Fruit fly (Drosophila melanogaster) whole organism, embryonic: ENCODE data around the gene ldbr.

Source experiments
- Aef1 ChIP-seq: fragments of 200-800 bp; sonication (Bioruptor generic); IDR thresholded peaks from 3 replicates; pipeline ENCODE4 v1.3.6; 2022; ENCODE audit warnings: missing biosample characterization, missing genetic modification characterization
- Bdp1 ChIP-seq: fragments of 200-800 bp; sonication (Bioruptor generic); optimal IDR thresholded peaks from 3 replicates; lab custom pipeline; 2016; ENCODE audit warnings: missing biosample characterization, missing genetic modification characterization
- CG10979 ChIP-seq: fragments of 200-800 bp; sonication (Bioruptor generic); optimal IDR thresholded peaks from 2 replicates; lab custom pipeline; 2018; ENCODE audit warnings: missing biosample characterization, mild to moderate bottlenecking, missing genetic modification characterization, moderate library complexity
- CG11093 ChIP-seq: fragments of 200-800 bp; sonication (Bioruptor generic); IDR thresholded peaks from 3 replicates; pipeline ENCODE4 v1.3.6; 2022; ENCODE audit warnings: missing biosample characterization, missing genetic modification characterization
- CG11504 ChIP-seq: fragments of 200-800 bp; sonication (Bioruptor generic); optimal IDR thresholded peaks from 3 replicates; lab custom pipeline; 2019; ENCODE audit warnings: missing biosample characterization, mild to moderate bottlenecking, missing genetic modification characterization, moderate library complexity
- CG15696 ChIP-seq: fragments of 200-800 bp; sonication (Bioruptor generic); optimal IDR thresholded peaks from 2 replicates; lab custom pipeline; 2019; ENCODE audit warnings: missing biosample characterization, mild to moderate bottlenecking, missing genetic modification characterization, moderate library complexity
- CG2120 ChIP-seq: fragments of 200-800 bp; sonication (Bioruptor generic); optimal IDR thresholded peaks from 3 replicates; lab custom pipeline; 2016; ENCODE audit warnings: missing biosample characterization, missing genetic modification characterization
- CG2678 ChIP-seq: fragments of 200-800 bp; sonication (Bioruptor generic); optimal IDR thresholded peaks from 3 replicates; lab custom pipeline; 2019; ENCODE audit warnings: missing biosample characterization, mild to moderate bottlenecking, missing genetic modification characterization, moderate library complexity
- CG2875 ChIP-seq: fragments of 200-800 bp; sonication (Bioruptor generic); optimal IDR thresholded peaks from 2 replicates; lab custom pipeline; 2017; ENCODE audit warnings: missing biosample characterization, mild to moderate bottlenecking, missing genetic modification characterization, missing genetic modification reagents
- CG33213 ChIP-seq: fragments of 200-800 bp; sonication (Bioruptor generic); optimal IDR thresholded peaks from 3 replicates; lab custom pipeline; 2016; ENCODE audit warnings: missing biosample characterization, missing genetic modification characterization
- CG3838 ChIP-seq: fragments of 200-800 bp; sonication (Bioruptor generic); optimal IDR thresholded peaks from 3 replicates; lab custom pipeline; 2016; ENCODE audit warnings: missing biosample characterization, missing genetic modification characterization
- CG5953 ChIP-seq: fragments of 200-800 bp; sonication (Bioruptor generic); IDR thresholded peaks from 2 replicates; pipeline ENCODE4 v1.3.6; 2022; ENCODE audit warnings: missing biosample characterization, missing genetic modification characterization
- CG7357 ChIP-seq: fragments of 200-800 bp; sonication (Bioruptor generic); IDR thresholded peaks from 3 replicates; pipeline ENCODE4 v1.3.6; 2022; ENCODE audit warnings: missing biosample characterization, missing genetic modification characterization
- CG7786 ChIP-seq: fragments of 200-800 bp; sonication (Bioruptor generic); optimal IDR thresholded peaks from 2 replicates; lab custom pipeline; 2016; ENCODE audit warnings: missing biosample characterization, missing genetic modification characterization
- CG8944 ChIP-seq: fragments of 200-800 bp; sonication (Bioruptor generic); optimal IDR thresholded peaks from 3 replicates; lab custom pipeline; 2016; ENCODE audit warnings: missing biosample characterization, missing genetic modification characterization
- CG9817 ChIP-seq: fragments of 200-800 bp; sonication (Bioruptor generic); optimal IDR thresholded peaks from 2 replicates; lab custom pipeline; 2018; ENCODE audit warnings: missing biosample characterization, mild to moderate bottlenecking, missing genetic modification characterization, moderate library complexity
- Dad ChIP-seq: fragments of 200-800 bp; sonication (Bioruptor generic); optimal IDR thresholded peaks from 3 replicates; lab custom pipeline; 2016; ENCODE audit warnings: missing biosample characterization, missing genetic modification characterization
- Dip3 ChIP-seq: fragments of 200-800 bp; sonication (Bioruptor generic); optimal IDR thresholded peaks from 3 replicates; lab custom pipeline; 2016; ENCODE audit warnings: missing biosample characterization, missing genetic modification characterization
- E2f2 ChIP-seq: fragments of 200-800 bp; sonication (Bioruptor generic); IDR thresholded peaks from 2 replicates; pipeline ENCODE4 v1.3.6; 2022; ENCODE audit warnings: missing biosample characterization, missing genetic modification characterization
- Ets65A ChIP-seq: fragments of 200-800 bp; sonication (Bioruptor generic); peaks from one replicate; lab custom pipeline; 2016; ENCODE audit warnings: missing biosample characterization, missing genetic modification characterization
- Fer1 ChIP-seq: fragments of 200-800 bp; sonication (Bioruptor generic); optimal IDR thresholded peaks from 2 replicates; lab custom pipeline; 2017; ENCODE audit warnings: missing biosample characterization, mild to moderate bottlenecking, missing genetic modification characterization
- GATAe ChIP-seq: fragments of 200-800 bp; sonication (Bioruptor generic); conservative IDR thresholded peaks from 2 replicates; pipeline ENCODE4 v1.3.6; 2022; ENCODE audit warnings: missing biosample characterization, missing genetic modification characterization
- H15 ChIP-seq: fragments of 200-800 bp; sonication (Bioruptor generic); IDR thresholded peaks from 3 replicates; pipeline ENCODE4 v1.3.6; 2022; ENCODE audit warnings: missing biosample characterization, missing genetic modification characterization
- Hsf ChIP-seq: fragments of 200-800 bp; sonication (Bioruptor generic); optimal IDR thresholded peaks from 3 replicates; lab custom pipeline; 2016; ENCODE audit warnings: missing biosample characterization, missing genetic modification characterization
- Opbp ChIP-seq: fragments of 200-800 bp; sonication (Bioruptor generic); IDR thresholded peaks from 3 replicates; pipeline ENCODE4 v1.3.6; 2022; ENCODE audit warnings: missing biosample characterization, missing genetic modification characterization; ENCODE audit not compliant: partially characterized antibody
- Sin3A ChIP-seq: fragments of >200 bp; optimal IDR thresholded peaks from 2 replicates; lab custom pipeline; 2018
- Xrp1 ChIP-seq: fragments of 200-800 bp; sonication (Bioruptor generic); IDR thresholded peaks from 2 replicates; pipeline ENCODE4 v1.3.6; 2022; ENCODE audit warnings: missing biosample characterization, missing genetic modification characterization
- YL-1 ChIP-seq: fragments of 200-800 bp; sonication (Bioruptor generic); optimal IDR thresholded peaks from 3 replicates; lab custom pipeline; 2017; ENCODE audit warnings: missing biosample characterization, mild to moderate bottlenecking, missing genetic modification characterization
- abd-A ChIP-seq: fragments of 200-800 bp; sonication (Bioruptor generic); optimal IDR thresholded peaks from 3 replicates; lab custom pipeline; 2019; ENCODE audit warnings: missing biosample characterization, mild to moderate bottlenecking, missing genetic modification characterization, moderate library complexity
- bab2 ChIP-seq: fragments of 200-800 bp; sonication (Bioruptor generic); optimal IDR thresholded peaks from 2 replicates; lab custom pipeline; 2016; ENCODE audit warnings: missing biosample characterization, missing genetic modification characterization
- bcd ChIP-seq: fragments of 200-800 bp; sonication (Bioruptor generic); optimal IDR thresholded peaks from 2 replicates; lab custom pipeline; 2017; ENCODE audit warnings: missing biosample characterization, mild to moderate bottlenecking, missing genetic modification characterization
- btn ChIP-seq: fragments of 200-800 bp; sonication (Bioruptor generic); optimal IDR thresholded peaks from 2 replicates; lab custom pipeline; 2016; ENCODE audit warnings: missing biosample characterization, missing genetic modification characterization
- caup ChIP-seq: fragments of 200-800 bp; sonication (Bioruptor generic); optimal IDR thresholded peaks from 3 replicates; lab custom pipeline; 2017; ENCODE audit warnings: missing biosample characterization, mild to moderate bottlenecking, missing genetic modification characterization, moderate library complexity; ENCODE audit not compliant: severe bottlenecking
- dati ChIP-seq: fragments of 200-800 bp; sonication (Bioruptor generic); IDR thresholded peaks from 2 replicates; pipeline ENCODE4 v1.3.6; 2022; ENCODE audit warnings: missing biosample characterization, missing genetic modification characterization
- dmrt99B ChIP-seq: fragments of 200-800 bp; sonication (Bioruptor generic); optimal IDR thresholded peaks from 2 replicates; lab custom pipeline; 2018; ENCODE audit warnings: missing biosample characterization, mild to moderate bottlenecking, missing genetic modification characterization, moderate library complexity
- dpn ChIP-seq, 2 experiments: fragments of 200-800 bp; sonication (Bioruptor generic); optimal IDR thresholded peaks; 3 replicates each; lab custom pipeline; 2016; ENCODE audit warnings: missing biosample characterization in 2 of 2, missing genetic modification characterization in 2 of 2
- dysf ChIP-seq: fragments of 200-800 bp; sonication (Bioruptor generic); IDR thresholded peaks from 3 replicates; pipeline ENCODE4 v1.3.6; 2022; ENCODE audit warnings: missing biosample characterization, missing genetic modification characterization
- en ChIP-seq: fragments of 200-800 bp; sonication (Bioruptor generic); optimal IDR thresholded peaks from 2 replicates; lab custom pipeline; 2016; ENCODE audit warnings: missing biosample characterization, missing genetic modification characterization
- ind ChIP-seq: fragments of 200-800 bp; sonication (Bioruptor generic); optimal IDR thresholded peaks from 3 replicates; lab custom pipeline; 2016; ENCODE audit warnings: missing biosample characterization, missing genetic modification characterization
- kay ChIP-seq: fragments of 200-800 bp; sonication (Bioruptor generic); optimal IDR thresholded peaks from 2 replicates; lab custom pipeline; 2016; ENCODE audit warnings: missing biosample characterization, missing genetic modification characterization
- knrl ChIP-seq: fragments of 200-800 bp; sonication (Bioruptor generic); IDR thresholded peaks from 3 replicates; pipeline ENCODE4 v1.3.6; 2022; ENCODE audit warnings: missing biosample characterization, missing genetic modification characterization; ENCODE audit not compliant: partially characterized antibody
- lbe ChIP-seq: fragments of 200-800 bp; sonication (Bioruptor generic); optimal IDR thresholded peaks from 2 replicates; lab custom pipeline; 2016; ENCODE audit warnings: missing biosample characterization, mild to moderate bottlenecking, missing genetic modification characterization
- pzg ChIP-seq: fragments of 200-800 bp; sonication (Bioruptor generic); optimal IDR thresholded peaks from 3 replicates; lab custom pipeline; 2018; ENCODE audit warnings: missing biosample characterization, mild to moderate bottlenecking, missing genetic modification characterization, moderate library complexity
- row ChIP-seq: fragments of 200-800 bp; sonication (Bioruptor generic); IDR thresholded peaks from 3 replicates; pipeline ENCODE4 v1.3.6; 2022; ENCODE audit warnings: missing biosample characterization, missing genetic modification characterization
- slbo ChIP-seq: fragments of 200-800 bp; sonication (Bioruptor generic); IDR thresholded peaks from 2 replicates; pipeline ENCODE4 v1.3.6; 2022; ENCODE audit warnings: missing biosample characterization, missing genetic modification characterization
- slou ChIP-seq: fragments of 200-800 bp; sonication (Bioruptor generic); optimal IDR thresholded peaks from 3 replicates; lab custom pipeline; 2016; ENCODE audit warnings: missing biosample characterization, missing genetic modification characterization
- slp2 ChIP-seq: fragments of 200-800 bp; sonication (Bioruptor generic); optimal IDR thresholded peaks from 2 replicates; lab custom pipeline; 2016; ENCODE audit warnings: missing biosample characterization, missing genetic modification characterization
- sna ChIP-seq: fragments of 200-800 bp; sonication (Bioruptor generic); IDR thresholded peaks from 2 replicates; pipeline ENCODE4 v1.3.6; 2022; ENCODE audit warnings: missing biosample characterization, missing genetic modification characterization; ENCODE audit not compliant: partially characterized antibody
- sqz ChIP-seq: fragments of 200-800 bp; sonication (Bioruptor generic); optimal IDR thresholded peaks from 3 replicates; lab custom pipeline; 2018; ENCODE audit warnings: missing biosample characterization, mild to moderate bottlenecking, missing genetic modification characterization
- twi ChIP-seq: fragments of 200-800 bp; optimal IDR thresholded peaks from 2 replicates; lab custom pipeline; 2019; ENCODE audit warnings: missing biosample characterization, mild to moderate bottlenecking, missing genetic modification characterization, moderate library complexity
- usp ChIP-seq: fragments of >200 bp; optimal IDR thresholded peaks from 2 replicates; lab custom pipeline; 2017; ENCODE audit warnings: missing biosample characterization, missing genetic modification characterization

Gene ldbr

DNA sequence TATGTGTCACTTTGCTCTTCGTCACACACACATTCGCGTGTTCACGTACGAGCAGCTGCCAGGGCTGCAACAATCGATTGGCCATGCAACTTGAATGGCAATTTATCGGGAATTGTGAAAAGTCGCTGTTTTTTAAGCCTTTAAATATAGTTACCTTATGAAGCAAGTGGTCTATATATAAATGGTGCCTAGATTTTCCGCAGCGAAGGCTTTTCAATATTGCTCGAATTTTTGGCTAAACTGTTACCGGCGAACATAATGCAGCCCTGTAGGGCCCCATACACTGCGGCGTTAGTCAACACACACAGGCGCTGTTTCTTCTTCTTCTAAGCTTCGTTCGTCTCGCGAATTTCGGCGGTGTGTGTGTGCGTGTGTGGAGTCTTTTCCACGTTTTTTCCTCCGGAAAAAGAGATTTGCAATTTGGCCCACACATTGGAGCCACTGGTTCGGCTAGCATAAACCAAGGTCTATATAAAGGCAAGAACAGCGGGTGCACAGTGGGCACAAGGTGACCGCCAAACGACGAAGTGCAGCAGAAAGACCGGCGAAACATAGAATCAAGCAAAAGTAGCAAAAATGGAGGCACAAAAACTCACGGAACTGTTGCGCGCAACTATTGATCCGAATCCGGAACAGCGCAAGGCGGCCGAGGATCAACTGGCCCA is 5.6 kb upstream of the ldbr start, which contains the start of the genes Arp3 and msk (continued):
- peak; percentile 87 for TF ChIP-seq row (GFP tag; lab: Robert Waterston, UW)
- peak; percentile 86 for TF ChIP-seq CG9817 (tag; lab: Kevin White, UChicago)
- TF ChIP-seq usp (GFP tag; lab: Kevin White, UChicago) = no peak
- TF ChIP-seq Aef1 = peak; percentile 80
- peak; percentile 99 for TF ChIP-seq Ets65A
- TF ChIP-seq Bdp1 (GFP tag; lab: Kevin White, UChicago) = peak; percentile 79
- peak; percentile 91 for TF ChIP-seq bab2 (GFP tag; lab: Kevin White, UChicago)
- peak; percentile 84 for TF ChIP-seq Fer1
- TF ChIP-seq slou (GFP tag; lab: Kevin White, UChicago) = peak; percentile 66
- peak; percentile 95 for TF ChIP-seq YL-1
- TF ChIP-seq bcd (GFP tag; lab: Kevin White, UChicago) = peak; percentile 87
- peak; percentile 68 for TF ChIP-seq CG10979 (tag; lab: Kevin White, UChicago)
- peak; percentile 71 for TF ChIP-seq Xrp1
- no peak for TF ChIP-seq abd-A (tag; lab: Kevin White, UChicago)
- TF ChIP-seq CG15696 (tag; lab: Kevin White, UChicago) = peak; percentile 68
- TF ChIP-seq dysf (GFP tag; lab: Robert Waterston, UW) = peak; percentile 76
- TF ChIP-seq knrl (GFP tag; lab: Robert Waterston, UW) = peak; percentile 62; the same call in 2 of the 3 replicates
- no peak for TF ChIP-seq Opbp (GFP tag; lab: Robert Waterston, UW)
- peak; percentile 92 for TF ChIP-seq CG8944
- TF ChIP-seq Dad = peak; percentile 89
- TF ChIP-seq dati (GFP tag; lab: Robert Waterston, UW) = no peak
- peak; percentile 69 for TF ChIP-seq E2f2 (GFP tag; lab: Robert Waterston, UW)
- peak; percentile 68 for TF ChIP-seq en
- TF ChIP-seq CG11093 (GFP tag; lab: Robert Waterston, UW) = peak; percentile 73
- peak; percentile 80 for TF ChIP-seq caup (GFP tag; lab: Kevin White, UChicago)
- peak; percentile 46 for TF ChIP-seq CG3838 (GFP tag; lab: Kevin White, UChicago)
- 0 out of 2 replicates have a peak, but pooled peaks have one; percentile 29 for TF ChIP-seq sna (GFP tag; lab: Robert Waterston, UW)
- no peak for TF ChIP-seq sqz
- TF ChIP-seq pzg (GFP tag; lab: Kevin White, UChicago) = peak; percentile 96
- peak; percentile 59 for TF ChIP-seq btn
- TF ChIP-seq Dip3 (GFP tag; lab: Kevin White, UChicago) = peak; percentile 92
- TF ChIP-seq Hsf (GFP tag; lab: Kevin White, UChicago) = peak; percentile 86
- TF ChIP-seq CG11504 = no peak
- peak; percentile 88 for TF ChIP-seq ind (GFP tag; lab: Kevin White, UChicago)
- TF ChIP-seq dpn (GFP tag; optimal IDR thresholded peaks at IDR 0.05; lab: Kevin White, UChicago) = peak; percentile 85 to 92
- peak; percentile 68 for TF ChIP-seq CG7357
- peak; percentile 100 for TF ChIP-seq Sin3A
- TF ChIP-seq twi (tag; lab: Kevin White, UChicago) = peak; percentile 58
- no peak for TF ChIP-seq dmrt99B (tag; lab: Kevin White, UChicago)
- peak; percentile 93 for TF ChIP-seq CG2120 (GFP tag; lab: Kevin White, UChicago)
- peak; percentile 31; the same call in 1 of the 2 replicates for TF ChIP-seq GATAe (GFP tag; lab: Robert Waterston, UW)
- TF ChIP-seq CG2875 (GFP tag; lab: Kevin White, UChicago) = no peak
- TF ChIP-seq CG33213 (GFP tag; lab: Kevin White, UChicago) = peak; percentile 85
- peak; percentile 38 for TF ChIP-seq lbe (GFP tag; lab: Kevin White, UChicago)
- TF ChIP-seq CG5953 (GFP tag; lab: Robert Waterston, UW) = no peak
- TF ChIP-seq H15 (GFP tag; lab: Robert Waterston, UW) = peak; percentile 74; the same call in 2 of the 3 replicates
- peak; percentile 81 for TF ChIP-seq slp2 (GFP tag; lab: Kevin White, UChicago)
- TF ChIP-seq CG2678 (tag; lab: Kevin White, UChicago) = no peak
- peak; percentile 98 for TF ChIP-seq kay
- TF ChIP-seq CG7786 = peak; percentile 91
- peak; percentile 88 for TF ChIP-seq slbo (GFP tag; lab: Robert Waterston, UW)
